Fruit fly (Drosophila melanogaster) S2 (cell line): ENCODE measurements around the gene CG13931.

ENCODE experiments used
- CG8478 ChIP-seq: fragments of >200 bp; optimal IDR thresholded peaks from 2 replicates; lab custom pipeline; 2018
- CTCF ChIP-seq, 2 experiments: fragments of >200 bp; optimal IDR thresholded peaks; 2 replicates each; lab custom pipeline; 2018

Gene CG13931

dm6 chr3L:1688161-1688560, 14.0 kb downstream of the CG13931 start:
- TF ChIP-seq CTCF (optimal IDR thresholded peaks at IDR 0.05; lab: Kevin White, UChicago): no peak

dm6 chr3L:1683091-1683490, 19.1 kb downstream of the CG13931 start:
- TF ChIP-seq CTCF (optimal IDR thresholded peaks at IDR 0.05; lab: Kevin White, UChicago) (no peak), CG8478 (lab: Kevin White, UChicago) (no peak)

- TF ChIP-seq CTCF (optimal IDR thresholded peaks at IDR 0.05; lab: Kevin White, UChicago): no peak
- TF ChIP-seq CG8478 (lab: Kevin White, UChicago): no peak
These were observed 22.8 kb downstream of the CG13931 start for dm6 chr3L:1679394-1679793.

- TF ChIP-seq CG8478 (lab: Kevin White, UChicago): no peak
- no peak for TF ChIP-seq CTCF (optimal IDR thresholded peaks at IDR 0.05; lab: Kevin White, UChicago)
These were observed 26.0 kb downstream of the CG13931 start for dm6 chr3L:1676222-1676621.

- TF ChIP-seq CG8478 (lab: Kevin White, UChicago): no peak
- TF ChIP-seq CTCF (optimal IDR thresholded peaks at IDR 0.05; lab: Kevin White, UChicago): no peak
These were observed 27.0 kb downstream of the CG13931 start for dm6 chr3L:1675242-1675641.

dm6 chr3L:1674381-1674780, 27.8 kb downstream of the CG13931 start, which contains the start of gene CG7991:
Gene CG7991 (plus strand): TSS chr3L:1674709.
- TF ChIP-seq CTCF (optimal IDR thresholded peaks at IDR 0.05; lab: Kevin White, UChicago) (no peak), CG8478 (lab: Kevin White, UChicago) (no peak)

dm6 chr3L:1672627-1673026, 29.6 kb downstream of the CG13931 start, which contains the start of gene CG13930:
Gene CG13930 (minus strand): TSS chr3L:1672727.
- TF ChIP-seq CTCF (optimal IDR thresholded peaks at IDR 0.05; lab: Kevin White, UChicago) (no peak), CG8478 (lab: Kevin White, UChicago) (no peak)

- TF ChIP-seq CG8478 (lab: Kevin White, UChicago) (no peak), CTCF (optimal IDR thresholded peaks at IDR 0.05; lab: Kevin White, UChicago) (no peak)
These were observed 32.2 kb downstream of the CG13931 start, which contains the start of gene RabX5 for dm6 chr3L:1670008-1670407. Gene RabX5 (minus strand): TSS chr3L:1670108.

- no peak for TF ChIP-seq CG8478 (lab: Kevin White, UChicago)
- TF ChIP-seq CTCF (optimal IDR thresholded peaks at IDR 0.05; lab: Kevin White, UChicago): peak; percentile 72 to 74
These were observed 33.7 kb downstream of the CG13931 start, which contains the start of gene RpL23A for dm6 chr3L:1668504-1668903. Gene RpL23A (minus strand): TSS chr3L:1668654.

dm6 chr3L:1667423-1667822, 34.8 kb downstream of the CG13931 start:
- TF ChIP-seq CTCF (optimal IDR thresholded peaks at IDR 0.05; lab: Kevin White, UChicago) (no peak), CG8478 (lab: Kevin White, UChicago) (no peak)

dm6 chr3L:1665544-1665943, 36.7 kb downstream of the CG13931 start:
- TF ChIP-seq CTCF (optimal IDR thresholded peaks at IDR 0.05; lab: Kevin White, UChicago) (no peak), CG8478 (lab: Kevin White, UChicago) (no peak)

- TF ChIP-seq CG8478 (lab: Kevin White, UChicago): no peak
These were observed 37.3 kb downstream of the CG13931 start, which contains the start of the genes Srrm234 and CG7974 for dm6 chr3L:1664876-1665275. Gene Srrm234 (minus strand): TSS chr3L:1665064. Gene CG7974 (plus strand): TSS chr3L:1665138.

- no peak for TF ChIP-seq CTCF (optimal IDR thresholded peaks at IDR 0.05; lab: Kevin White, UChicago)
These were observed 38.0 kb downstream of the CG13931 start for dm6 chr3L:1664205-1664604.

- TF ChIP-seq CG8478 (lab: Kevin White, UChicago) (no peak), CTCF (optimal IDR thresholded peaks at IDR 0.05; lab: Kevin White, UChicago) (no peak)
These were observed 38.7 kb downstream of the CG13931 start for dm6 chr3L:1663531-1663930.

dm6 chr3L:1661738-1662370, 40.4 kb downstream of the CG13931 start:
- no peak for TF ChIP-seq CTCF (optimal IDR thresholded peaks at IDR 0.05; lab: Kevin White, UChicago)
- no peak for TF ChIP-seq CG8478 (lab: Kevin White, UChicago)

dm6 chr3L:1653752-1654151, 48.5 kb downstream of the CG13931 start:
- no peak for TF ChIP-seq CTCF (optimal IDR thresholded peaks at IDR 0.05; lab: Kevin White, UChicago)
